Fruit fly (Drosophila melanogaster) S2 (cell line): ENCODE data around the gene MED14.
A peak's percentile ranks its signal among the peaks of the same experiment; 100 is the strongest.

Experiments
- CG8478 ChIP-seq: fragments of >200 bp; optimal IDR thresholded peaks from 2 replicates; lab custom pipeline; 2018
- CTCF ChIP-seq, 2 experiments: fragments of >200 bp; optimal IDR thresholded peaks; 2 replicates each; lab custom pipeline; 2018

The MED14 gene

DNA sequence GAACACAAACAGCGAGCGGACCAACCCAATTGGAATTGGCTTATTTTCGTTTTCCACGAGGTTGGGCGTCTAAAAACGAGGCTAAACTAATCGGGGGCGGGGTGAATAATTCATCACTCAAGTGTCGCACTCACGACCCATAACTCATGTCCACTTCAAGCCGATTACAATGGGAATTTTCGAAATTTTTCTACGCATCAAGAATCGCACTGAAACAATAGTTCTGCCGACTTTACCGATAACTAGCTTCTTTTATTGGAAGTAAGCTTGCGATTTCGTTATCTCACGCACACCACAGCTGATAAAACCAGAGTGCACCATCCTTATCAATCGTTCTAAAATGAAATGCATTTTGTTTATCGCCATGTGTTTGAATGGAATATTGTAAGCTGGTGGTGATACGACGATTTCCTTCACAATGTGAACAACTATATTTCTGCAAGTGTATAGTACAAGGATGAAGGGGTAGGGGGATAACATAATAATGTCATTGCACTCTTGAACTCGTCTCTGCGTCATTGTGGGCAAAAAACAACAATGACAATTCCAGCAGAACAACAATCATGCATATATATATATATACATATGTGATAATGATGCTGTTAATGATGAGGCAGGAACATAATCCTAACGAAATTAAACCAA is 33.5 kb upstream of the MED14 start:
- peak; percentile 9 for TF ChIP-seq CG8478 (lab: Kevin White, UChicago)
- no peak for TF ChIP-seq CTCF (optimal IDR thresholded peaks at IDR 0.05; lab: Kevin White, UChicago)

DNA sequence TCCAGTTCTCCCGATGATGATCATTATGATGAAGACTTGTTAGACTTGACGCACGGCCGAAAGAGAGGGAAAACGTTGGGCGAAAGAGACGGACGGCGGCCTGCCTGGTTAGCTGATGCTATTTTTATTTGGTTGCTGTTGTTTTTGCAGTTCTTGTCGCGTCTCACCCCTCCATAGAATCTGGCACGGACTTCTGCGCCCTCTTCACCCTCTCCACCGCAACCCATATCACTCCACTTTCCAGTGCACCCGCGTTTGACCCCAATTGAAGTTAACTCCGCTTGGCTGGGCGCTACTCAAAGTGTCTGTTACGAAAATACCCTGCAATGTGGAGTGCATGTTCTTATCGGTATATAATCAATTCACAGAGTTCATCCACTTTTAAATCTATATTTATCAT is 31.9 kb upstream of the MED14 start:
- TF ChIP-seq CTCF (optimal IDR thresholded peaks at IDR 0.05; lab: Kevin White, UChicago): no peak
- no peak for TF ChIP-seq CG8478 (lab: Kevin White, UChicago)

DNA sequence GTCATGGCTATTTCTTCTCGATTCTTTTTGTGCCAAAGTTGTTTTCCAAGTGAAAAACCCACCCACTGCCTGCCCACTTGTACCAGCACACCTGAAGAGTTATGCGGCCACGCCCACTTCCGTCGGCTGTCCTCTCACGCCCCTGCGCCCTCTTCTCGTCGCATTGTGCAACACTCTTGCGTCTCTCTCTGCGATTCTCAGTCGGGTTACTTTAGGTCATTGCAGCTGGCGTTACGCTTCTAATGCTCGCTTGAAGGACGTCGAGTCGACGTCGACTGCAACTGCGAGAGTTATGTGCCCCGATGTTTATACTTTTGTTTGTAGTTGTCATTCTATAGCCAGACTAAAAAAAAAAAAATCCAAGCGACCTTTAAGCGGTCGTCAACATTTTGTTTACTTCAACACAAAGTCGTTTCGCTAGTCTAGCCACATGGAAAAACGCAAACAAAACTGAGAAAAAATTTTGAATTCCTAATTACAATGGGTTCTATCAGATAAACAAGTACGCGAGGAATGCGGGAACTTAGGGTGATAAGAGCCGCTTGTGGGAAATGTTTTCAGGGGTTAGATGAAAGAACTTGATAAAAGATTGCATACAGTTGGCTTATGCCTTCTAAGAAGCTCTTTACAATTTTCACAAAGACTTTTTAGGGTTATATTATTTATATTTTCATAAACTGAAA is 31.1 kb upstream of the MED14 start:
- TF ChIP-seq CTCF (optimal IDR thresholded peaks at IDR 0.05; lab: Kevin White, UChicago) (no peak), CG8478 (lab: Kevin White, UChicago) (no peak)

DNA sequence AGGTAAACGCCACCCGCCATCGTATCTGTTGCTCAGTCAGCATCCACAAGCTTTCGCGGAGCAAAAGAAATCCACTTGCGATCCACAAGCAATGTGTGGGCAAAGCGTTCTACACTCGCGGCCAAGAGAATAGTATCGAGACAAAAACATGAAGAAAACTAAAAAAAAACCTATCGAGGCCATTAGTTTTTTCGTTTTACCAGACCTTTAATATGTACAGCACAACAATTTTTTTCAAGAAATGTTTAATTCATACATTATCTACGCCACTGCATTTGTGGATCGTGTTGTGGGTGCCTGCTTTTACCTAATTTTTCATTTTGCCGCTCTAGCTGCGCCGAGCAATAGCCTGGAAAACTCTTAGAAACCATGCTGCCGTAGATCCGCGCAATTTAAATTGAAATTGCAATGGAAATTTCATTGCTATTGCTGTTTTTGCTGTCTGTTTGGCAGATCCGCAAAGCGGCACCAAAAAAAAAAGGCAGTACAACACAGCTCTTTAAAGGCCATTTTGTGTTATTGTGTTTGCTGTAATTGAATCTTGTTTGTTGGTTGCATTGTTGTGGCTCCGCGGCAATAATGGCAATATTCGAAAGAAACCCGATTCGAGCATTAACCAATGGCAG is 29.9 kb upstream of the MED14 start:
- no peak for TF ChIP-seq CTCF (optimal IDR thresholded peaks at IDR 0.05; lab: Kevin White, UChicago)
- no peak for TF ChIP-seq CG8478 (lab: Kevin White, UChicago)

DNA sequence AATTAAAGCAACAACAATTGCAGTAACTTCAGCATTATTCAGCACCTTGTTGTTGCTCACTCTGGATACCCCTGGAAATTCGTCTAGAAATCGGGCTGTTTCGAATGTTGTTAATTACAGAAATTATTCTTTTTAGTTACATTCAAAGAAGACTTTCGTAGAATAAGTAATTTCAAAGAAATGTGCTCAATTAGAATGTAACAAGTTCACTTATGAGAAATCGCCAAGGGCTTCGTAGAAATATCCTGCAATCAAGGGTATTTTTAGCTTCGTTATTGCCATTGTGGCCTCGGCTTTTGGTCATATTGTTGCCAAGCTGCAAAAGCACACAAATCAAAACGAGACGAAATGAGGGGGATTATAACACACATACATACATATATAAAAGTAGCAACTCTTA is 29.1 kb upstream of the MED14 start:
- TF ChIP-seq CTCF (optimal IDR thresholded peaks at IDR 0.05; lab: Kevin White, UChicago): no peak
- no peak for TF ChIP-seq CG8478 (lab: Kevin White, UChicago)

DNA sequence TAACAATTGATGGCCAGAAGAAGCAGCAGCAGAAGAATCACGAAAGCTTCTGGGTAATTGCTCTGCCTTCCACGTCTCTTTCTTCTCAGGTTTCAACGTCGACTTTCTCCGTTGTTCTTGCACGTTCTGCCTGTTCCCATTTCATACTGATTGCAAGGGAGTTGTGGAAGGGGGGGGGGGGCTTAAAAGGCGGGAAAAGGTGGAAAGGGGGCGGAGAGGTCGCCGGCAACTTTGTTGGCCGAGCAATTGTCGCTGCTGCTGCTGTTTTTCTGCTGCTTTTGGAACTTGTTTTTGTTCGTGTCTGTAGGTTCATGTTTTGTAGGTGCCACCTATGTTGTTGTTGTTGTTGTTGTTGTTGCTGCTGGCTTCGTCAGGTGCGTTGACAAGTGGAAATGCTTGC is 27.5 kb upstream of the MED14 start:
- no peak for TF ChIP-seq CTCF (optimal IDR thresholded peaks at IDR 0.05; lab: Kevin White, UChicago)
- no peak for TF ChIP-seq CG8478 (lab: Kevin White, UChicago)

DNA sequence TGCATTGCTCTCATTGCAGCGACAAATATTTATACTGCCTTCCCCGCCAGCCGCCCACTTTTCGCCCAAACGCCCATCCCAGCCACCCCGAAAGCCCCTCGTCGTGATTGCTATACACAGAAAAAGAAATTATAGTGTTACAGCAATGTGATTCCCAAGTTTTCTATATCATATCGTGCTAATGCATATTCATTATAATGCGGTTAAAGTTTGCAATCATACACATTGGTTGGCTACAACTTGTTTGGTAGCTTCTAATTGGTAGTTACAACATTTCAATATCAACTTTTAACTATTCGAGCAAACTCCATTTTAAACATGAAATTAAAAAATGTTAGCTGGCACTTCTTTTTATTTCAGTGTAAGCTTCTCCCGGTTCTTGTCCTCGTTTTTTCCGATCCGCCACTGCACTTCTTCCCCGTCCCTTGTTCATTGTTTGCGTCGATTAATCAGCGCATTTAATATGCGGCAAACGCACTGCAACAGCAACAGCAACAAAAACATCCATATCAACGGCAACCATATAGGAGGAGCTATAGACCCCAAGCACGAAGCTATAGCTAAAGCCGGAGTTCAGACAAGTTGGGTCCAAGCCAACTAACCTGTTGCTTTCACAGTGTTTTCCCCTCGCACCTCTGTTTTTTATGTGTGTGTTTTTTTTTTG is 26.9 kb upstream of the MED14 start:
- no peak for TF ChIP-seq CG8478 (lab: Kevin White, UChicago)
- no peak for TF ChIP-seq CTCF (optimal IDR thresholded peaks at IDR 0.05; lab: Kevin White, UChicago)

DNA sequence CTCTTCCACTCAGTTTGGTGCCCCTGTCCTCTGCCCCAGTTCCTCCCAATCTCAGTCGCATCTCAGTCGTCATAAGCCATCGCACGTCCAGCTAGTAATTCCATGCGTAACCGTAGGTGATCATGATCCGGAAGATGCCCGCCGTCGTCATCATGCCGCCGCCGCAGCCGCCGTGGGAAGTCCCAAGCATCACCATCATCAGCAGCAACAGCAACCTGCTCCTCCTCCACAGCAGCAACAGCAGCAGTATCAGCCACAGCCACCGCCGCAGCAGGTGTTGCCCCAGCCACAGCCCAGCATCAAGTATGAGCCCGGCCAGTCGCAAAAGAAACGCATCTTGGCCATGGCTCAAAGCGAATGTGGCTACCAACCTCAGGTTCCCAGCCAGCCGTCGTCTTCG is 20.1 kb upstream of the MED14 start:
- TF ChIP-seq CTCF (optimal IDR thresholded peaks at IDR 0.05; lab: Kevin White, UChicago) (no peak), CG8478 (lab: Kevin White, UChicago) (no peak)

DNA sequence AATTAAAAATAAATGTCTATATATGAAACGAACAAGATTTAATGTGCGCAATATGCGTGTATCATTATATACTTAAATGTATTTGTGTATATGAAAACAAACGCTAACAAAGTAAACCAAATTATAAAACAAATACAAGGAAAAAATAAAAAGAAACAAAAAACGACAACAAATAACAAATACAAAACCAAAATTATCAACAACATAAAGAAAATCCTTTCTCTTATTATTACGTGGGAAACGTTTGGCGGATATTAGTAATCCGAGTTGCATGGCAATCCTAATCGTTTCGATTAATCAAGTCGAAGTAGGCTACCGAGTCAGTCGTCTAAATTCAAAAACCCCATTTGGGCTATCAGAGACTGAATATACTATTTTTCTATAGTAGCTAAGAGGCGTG is 12.0 kb upstream of the MED14 start, which contains the start of gene Ppm1:
Gene Ppm1 (plus strand): TSS at position 301 of the 400 bp plus-strand sequence.
- TF ChIP-seq CG8478 (lab: Kevin White, UChicago) (no peak), CTCF (optimal IDR thresholded peaks at IDR 0.05; lab: Kevin White, UChicago) (no peak)

DNA sequence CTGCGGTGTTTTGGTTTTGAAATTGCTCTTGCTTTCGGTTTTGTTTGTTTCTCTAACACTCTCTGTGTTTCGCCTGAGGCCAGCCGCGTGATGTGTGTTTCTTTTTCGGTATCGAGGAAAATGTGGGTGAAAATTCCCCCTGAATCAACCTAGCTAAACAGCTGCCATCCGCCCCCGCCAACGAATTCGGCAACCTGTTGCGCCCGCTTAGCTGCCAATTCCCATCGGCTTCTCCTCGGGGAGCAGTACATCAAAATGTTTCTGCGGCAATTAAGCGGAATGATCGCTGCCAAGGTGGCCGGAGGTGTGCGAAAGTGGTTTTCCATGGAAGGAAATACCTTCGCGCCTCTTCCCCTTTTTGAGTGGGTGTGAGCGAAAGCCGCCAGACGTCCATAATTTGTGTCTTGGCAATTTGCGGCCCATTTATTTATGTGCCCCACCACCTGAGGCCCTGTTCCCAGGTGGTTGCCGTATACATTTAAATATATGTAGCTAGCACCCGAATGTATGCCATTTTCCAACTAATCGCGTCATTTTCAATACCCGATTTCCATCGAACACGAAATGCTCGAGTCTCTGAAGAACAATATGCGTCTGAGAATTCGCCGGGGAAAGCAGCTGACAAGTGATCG is 6.3 kb upstream of the MED14 start:
- TF ChIP-seq CTCF (optimal IDR thresholded peaks at IDR 0.05; lab: Kevin White, UChicago): no peak
- TF ChIP-seq CG8478 (lab: Kevin White, UChicago): no peak

DNA sequence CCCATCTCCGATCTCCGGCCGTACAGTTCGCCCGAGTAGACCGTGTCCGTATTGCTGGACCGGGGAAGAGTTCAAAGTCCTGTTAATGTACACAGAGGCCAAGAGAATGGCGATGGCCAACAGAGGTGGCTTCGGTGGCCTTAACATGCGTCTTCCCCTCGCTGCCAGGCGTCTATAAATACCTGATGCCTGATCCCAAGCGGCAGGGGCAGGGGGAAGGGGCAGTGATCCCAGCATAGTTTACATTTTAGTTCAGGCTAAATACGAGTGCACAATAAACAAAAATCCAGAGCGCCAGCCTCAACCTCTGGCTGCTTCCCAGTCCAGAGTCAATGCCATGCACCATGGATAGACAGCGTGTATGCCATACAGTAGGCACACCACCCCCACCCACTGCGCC is 5.2 kb upstream of the MED14 start:
- no peak for TF ChIP-seq CTCF (optimal IDR thresholded peaks at IDR 0.05; lab: Kevin White, UChicago)
- no peak for TF ChIP-seq CG8478 (lab: Kevin White, UChicago)

DNA sequence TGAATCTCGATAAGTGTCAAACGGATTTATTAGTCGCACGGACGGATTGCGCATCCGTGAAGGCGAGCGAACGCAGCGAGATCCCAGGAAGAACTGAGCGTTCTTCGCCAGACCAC is 4.0 kb upstream of the MED14 start, which contains the start of gene Kah:
Gene Kah (minus strand): TSS at position 101 of the 116 bp plus-strand sequence.
- TF ChIP-seq CG8478 (lab: Kevin White, UChicago): no peak

DNA sequence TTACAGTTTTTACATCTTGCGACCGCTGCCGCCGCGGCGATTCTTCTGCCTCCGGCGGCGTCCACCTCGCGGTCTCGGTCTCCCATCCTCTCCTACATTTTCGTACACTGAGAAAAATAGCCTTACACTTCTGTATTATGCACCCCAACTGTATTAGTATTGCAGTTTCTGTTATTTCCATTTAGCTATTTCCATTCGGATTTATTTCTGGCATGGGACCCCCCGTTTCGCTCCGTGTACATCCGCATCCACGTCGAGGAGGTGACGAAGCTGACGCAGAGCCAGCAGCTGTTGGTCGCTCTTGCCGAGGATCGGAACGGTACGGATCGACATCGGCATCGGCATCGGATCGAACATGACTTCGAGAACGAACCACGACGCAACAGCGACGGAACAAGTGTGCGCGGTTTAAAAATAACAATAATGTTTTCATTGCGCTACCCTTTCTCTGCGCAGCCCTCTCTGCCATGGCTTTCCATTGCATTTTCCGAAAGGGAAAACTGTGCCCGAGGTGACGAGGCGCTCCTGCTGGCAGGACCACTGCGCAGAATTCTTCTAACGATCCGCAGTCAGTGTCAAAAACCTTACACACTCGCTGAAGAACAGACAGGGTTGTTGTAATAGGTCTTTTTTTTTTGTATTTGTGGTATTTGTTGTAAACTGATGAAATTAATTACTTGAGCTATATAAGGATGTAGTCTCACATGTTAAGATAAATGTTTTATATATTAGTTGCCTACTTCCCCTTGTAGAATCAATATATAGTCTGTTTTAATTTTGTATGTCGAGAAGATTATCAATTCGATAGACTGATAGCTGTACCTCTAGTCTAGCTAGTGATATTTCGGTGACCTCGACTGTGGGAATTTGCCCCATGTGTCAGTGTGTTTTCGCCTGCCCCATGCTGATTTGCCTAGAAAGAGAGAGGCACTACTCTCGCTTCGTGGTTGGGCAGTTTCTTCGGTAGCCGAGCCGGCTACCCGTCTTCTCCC is 3.5 kb upstream of the MED14 start:
- no peak for TF ChIP-seq CTCF (optimal IDR thresholded peaks at IDR 0.05; lab: Kevin White, UChicago)
- TF ChIP-seq CG8478 (lab: Kevin White, UChicago): no peak

DNA sequence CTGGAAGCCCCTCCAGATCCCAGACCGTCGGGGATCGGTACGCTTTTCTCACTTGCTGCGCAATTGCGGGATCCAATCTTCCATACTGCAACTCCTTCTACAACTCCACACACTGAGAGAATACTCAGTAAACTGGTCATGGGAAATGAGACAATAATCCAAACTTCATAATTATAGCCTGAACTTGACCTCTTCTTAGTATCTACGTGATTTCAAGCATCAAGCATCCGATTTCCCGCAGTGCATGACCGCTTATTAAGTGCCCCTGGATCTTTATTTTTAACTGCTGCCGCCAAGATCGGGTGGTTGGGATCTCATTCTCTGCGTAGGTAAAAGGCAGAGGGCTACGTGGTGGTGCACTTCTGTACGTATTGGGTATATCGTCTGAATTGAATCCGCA is 1.7 kb upstream of the MED14 start:
- no peak for TF ChIP-seq CTCF (optimal IDR thresholded peaks at IDR 0.05; lab: Kevin White, UChicago)
- TF ChIP-seq CG8478 (lab: Kevin White, UChicago): no peak
